Worm (Caenorhabditis elegans) whole organism, late embryonic: ENCODE data around the gene B0222.15.
A peak's percentile ranks its signal among the peaks of the same experiment; 100 is the strongest.

ENCODE experiments used
- ama-1 ChIP-seq: fragments of 150-350 bp; optimal IDR thresholded peaks from 2 replicates; lab custom pipeline; 2014
- ceh-45 ChIP-seq: fragments of 200-800 bp; sonication (Bioruptor generic); IDR thresholded peaks from 2 replicates; pipeline ENCODE4 v1.3.6; 2022; ENCODE audit warnings: missing genetic modification reagents, missing genetic modification characterization, missing compliant biosample characterization
- fkh-10 ChIP-seq: fragments of 150-350 bp; optimal IDR thresholded peaks from 2 replicates; lab custom pipeline; 2014; ENCODE audit warnings: missing biosample characterization, missing genetic modification reagents, missing genetic modification characterization
- hlh-8 ChIP-seq: sonication (generic microtip); optimal IDR thresholded peaks from 2 replicates; lab custom pipeline; 2016; ENCODE audit warnings: missing genotype, missing genetic modification characterization, missing compliant biosample characterization
- pag-3 ChIP-seq: sonication (generic microtip); optimal IDR thresholded peaks from 2 replicates; lab custom pipeline; 2016; ENCODE audit warnings: missing compliant biosample characterization, missing genetic modification characterization, borderline replicate concordance
- pqm-1 ChIP-seq: sonication (generic microtip); optimal IDR thresholded peaks from 2 replicates; lab custom pipeline; 2016; ENCODE audit warnings: missing genetic modification characterization, missing compliant biosample characterization
- sdc-2 ChIP-seq: sonication (generic microtip); optimal IDR thresholded peaks from 2 replicates; lab custom pipeline; 2016; ENCODE audit warnings: missing genotype, missing genetic modification characterization, missing compliant biosample characterization
- unc-42 ChIP-seq: sonication (generic microtip); optimal IDR thresholded peaks from 2 replicates; lab custom pipeline; 2016; ENCODE audit warnings: missing genotype, missing genetic modification characterization, missing compliant biosample characterization

ce11 chrV:9175218-9175837 lies 18.7 kb upstream of the B0222.15 start, which contains the start of gene spas-1:
- TF ChIP-seq hlh-8 (tag; lab: Kevin White, UChicago) (no peak), sdc-2 (tag; lab: Kevin White, UChicago) (peak; percentile 41), ceh-45 (GFP tag; lab: Robert Waterston, UW) (no peak), unc-42 (tag; lab: Kevin White, UChicago) (no peak), ama-1 (no peak), fkh-10 (GFP tag; lab: Kevin White, UChicago) (no peak), pag-3 (tag; lab: Kevin White, UChicago) (no peak), pqm-1 (no peak)
